Worm (Caenorhabditis elegans): ENCODE measurements around the gene ZK673.4.

Gene ZK673.4

DNA sequence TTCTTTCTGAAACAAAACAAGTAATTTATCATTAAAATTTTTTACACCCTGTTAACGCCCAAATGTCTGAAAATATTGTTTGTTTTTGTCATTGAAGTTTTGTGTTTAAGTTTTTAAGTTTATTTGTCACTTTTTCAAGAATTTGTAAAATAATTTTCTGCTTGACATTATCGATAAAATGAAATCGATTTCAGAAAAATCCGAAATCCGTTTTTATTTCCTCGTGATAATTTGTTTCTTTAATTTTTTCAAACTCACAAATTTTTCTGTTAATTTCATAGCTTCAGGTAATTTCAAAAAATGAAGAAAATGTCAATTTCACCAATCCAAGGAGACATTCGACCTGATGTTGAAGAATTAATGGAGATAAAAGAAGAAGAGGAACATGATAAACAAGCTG, 43.2 kb downstream of the ZK673.4 start, which contains the start of gene ZK666.12:
Gene ZK666.12, plus strand, starts transcription at position 301 of the 400 bp plus-strand sequence.
- TF ChIP-seq xbp-1 (tag; optimal IDR thresholded peaks at IDR 0.05) (no peak), aly-2 (tag; optimal IDR thresholded peaks at IDR 0.05) (no peak), lin-35 (GFP tag; optimal IDR thresholded peaks at IDR 0.05) (no peak), fos-1 (tag; optimal IDR thresholded peaks at IDR 0.05) (no peak), hlh-4 (tag; optimal IDR thresholded peaks at IDR 0.05) (no peak), mdl-1 (tag; optimal IDR thresholded peaks at IDR 0.05) (no peak), unc-86 (tag; optimal IDR thresholded peaks at IDR 0.05) (no peak), ceh-82 (tag; optimal IDR thresholded peaks at IDR 0.05) (no peak), nhr-85 (tag) (no peak), mep-1 (tag; optimal IDR thresholded peaks at IDR 0.05) (no peak), fkh-4 (tag; optimal IDR thresholded peaks at IDR 0.05; ENCODE audit: borderline replicate concordance) (no peak), lin-14 (GFP tag; optimal IDR thresholded peaks at IDR 0.05) (no peak)

DNA sequence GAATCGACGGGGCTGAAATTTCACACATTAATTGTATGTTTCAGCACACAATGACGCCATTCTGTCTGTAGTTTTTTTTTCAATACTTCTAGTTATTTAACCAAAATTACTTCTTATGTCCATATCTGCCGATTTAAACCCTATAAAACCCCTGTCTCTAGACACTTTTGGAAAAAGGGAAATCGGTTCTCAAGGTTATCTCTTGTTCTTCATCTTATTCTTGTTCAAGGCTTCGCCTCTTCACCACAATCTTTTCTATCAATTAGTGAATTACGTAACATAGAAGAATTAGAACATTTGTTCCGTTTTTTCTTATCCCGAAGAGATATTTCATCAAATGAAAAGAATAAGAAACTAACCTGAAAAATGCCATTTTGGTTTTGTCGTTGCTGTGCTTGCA, 48.0 kb downstream of the ZK673.4 start:
- TF ChIP-seq dpl-1 (GFP tag; optimal IDR thresholded peaks at IDR 0.05) (no peak), ztf-4 (tag; optimal IDR thresholded peaks at IDR 0.05) (no peak), blmp-1 (tag; optimal IDR thresholded peaks at IDR 0.05) (peak; percentile 85), alr-1 (tag; optimal IDR thresholded peaks at IDR 0.05; ENCODE audit: borderline replicate concordance) (no peak), efl-3 (GFP tag; optimal IDR thresholded peaks at IDR 0.05) (no peak), swsn-7 (tag; optimal IDR thresholded peaks at IDR 0.05) (no peak), nhr-28 (tag; optimal IDR thresholded peaks at IDR 0.05) (no peak)

DNA sequence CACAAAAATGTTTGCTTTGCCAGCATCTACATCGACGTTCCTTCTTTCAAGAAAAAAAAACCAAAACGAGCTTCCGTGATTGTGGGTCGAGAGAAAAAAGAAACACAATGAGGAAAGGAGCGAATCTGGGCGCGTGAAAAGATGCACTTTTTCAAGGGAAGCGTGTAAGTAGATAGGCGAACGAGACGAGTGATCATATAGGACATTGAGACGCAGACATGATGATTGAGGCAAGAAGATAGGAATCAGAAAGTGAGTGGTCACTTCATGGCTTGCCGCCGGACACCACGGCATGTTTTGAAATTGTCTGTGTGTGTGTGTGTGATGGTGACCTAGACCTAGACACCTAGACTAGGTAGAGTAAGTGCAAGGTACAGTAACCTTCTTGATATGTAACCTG, 48.9 kb downstream of the ZK673.4 start:
- TF ChIP-seq isw-1 (GFP tag; IDR thresholded peaks at IDR 0.05) (no peak), irx-1 (tag; optimal IDR thresholded peaks at IDR 0.05) (peak; percentile 33), grh-1 (GFP tag; IDR thresholded peaks at IDR 0.05) (no peak), nhr-11 (tag; optimal IDR thresholded peaks at IDR 0.05) (no peak), lin-14 (GFP tag; optimal IDR thresholded peaks at IDR 0.05) (peak; percentile 92), unc-62 (GFP tag; optimal IDR thresholded peaks at IDR 0.05) (no peak), zag-1 (tag; optimal IDR thresholded peaks at IDR 0.05) (no peak), skn-1 (tag; optimal IDR thresholded peaks at IDR 0.05) (peak; percentile 8), lin-39 (tag; optimal IDR thresholded peaks at IDR 0.05) (no peak), nhr-47 (tag; optimal IDR thresholded peaks at IDR 0.05) (no peak), pag-3 (tag; optimal IDR thresholded peaks at IDR 0.05; ENCODE audit: borderline replicate concordance, insufficient read depth) (no peak), dsc-1 (tag; optimal IDR thresholded peaks at IDR 0.05) (no peak), elt-3 (tag; optimal IDR thresholded peaks at IDR 0.05) (peak in 2 of 6 experiments; percentile 26 to 57), ces-1 (GFP tag; optimal IDR thresholded peaks at IDR 0.05) (no peak), snu-23 (GFP tag; optimal IDR thresholded peaks at IDR 0.05) (peak; percentile 59), ceh-63 (GFP tag; optimal IDR thresholded peaks at IDR 0.05) (no peak), tbx-2 (tag; optimal IDR thresholded peaks at IDR 0.05) (no peak), mab-9 (GFP tag; IDR thresholded peaks at IDR 0.05) (no peak), Y116A8C.19 (tag; optimal IDR thresholded peaks at IDR 0.05; ENCODE audit: borderline replicate concordance) (no peak), lin-15B (tag; optimal IDR thresholded peaks at IDR 0.05) (no peak), lin-13 (GFP tag; optimal IDR thresholded peaks at IDR 0.05) (no peak), egl-13 (tag; optimal IDR thresholded peaks at IDR 0.05) (no peak), vab-15 (tag; optimal IDR thresholded peaks at IDR 0.05) (no peak), nhr-76 (tag; optimal IDR thresholded peaks at IDR 0.05) (no peak), fos-1 (tag; optimal IDR thresholded peaks at IDR 0.05) (no peak), nhr-90 (tag; optimal IDR thresholded peaks at IDR 0.05; ENCODE audit: poor library complexity) (peak; percentile 1), blmp-1 (tag; optimal IDR thresholded peaks at IDR 0.05) (peak; percentile 94), pqm-1 (tag; optimal IDR thresholded peaks at IDR 0.05) (no peak), dpl-1 (GFP tag; optimal IDR thresholded peaks at IDR 0.05) (no peak), hlh-17 (GFP tag; optimal IDR thresholded peaks at IDR 0.05; ENCODE audit: borderline replicate concordance) (no peak), mdl-1 (tag; optimal IDR thresholded peaks at IDR 0.05) (peak in 1 of 2 experiments; percentile 65), ztf-4 (tag; optimal IDR thresholded peaks at IDR 0.05) (no peak), fkh-4 (tag; optimal IDR thresholded peaks at IDR 0.05; ENCODE audit: borderline replicate concordance) (no peak), tlp-1 (tag; optimal IDR thresholded peaks at IDR 0.05) (no peak), ceh-8 (GFP tag; optimal IDR thresholded peaks at IDR 0.05) (no peak), lin-35 (GFP tag; optimal IDR thresholded peaks at IDR 0.05) (peak; percentile 20 to 31), mef-2 (tag; optimal IDR thresholded peaks at IDR 0.05) (no peak), F16B12.6 (tag; optimal IDR thresholded peaks at IDR 0.05) (no peak)
